Worm (Caenorhabditis elegans): ENCODE data around the gene F09G8.5.

DNA sequence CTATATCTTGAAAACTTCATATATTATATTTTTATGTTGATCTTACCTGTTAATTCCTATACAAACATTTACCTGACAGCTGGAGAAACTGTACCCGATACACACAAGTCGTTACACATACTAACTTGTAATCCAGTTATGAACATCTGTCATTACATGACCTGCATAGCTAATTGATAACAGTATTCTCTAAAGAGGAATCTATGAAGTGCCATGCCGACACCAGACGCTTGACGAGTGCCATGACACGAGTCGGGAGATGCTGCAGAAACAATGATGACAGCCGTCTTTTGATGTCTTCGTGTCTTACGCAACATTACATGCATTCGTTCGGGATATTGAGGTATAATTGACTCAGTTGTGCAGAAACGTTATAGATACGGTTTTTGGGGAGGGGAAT, 34.7 kb upstream of the F09G8.5 start:
- TF ChIP-seq snpc-4 (tag; optimal IDR thresholded peaks at IDR 0.05) (no peak), nhr-28 (tag; optimal IDR thresholded peaks at IDR 0.05) (no peak), unc-62 (GFP tag; optimal IDR thresholded peaks at IDR 0.05) (no peak), nhr-76 (tag; optimal IDR thresholded peaks at IDR 0.05) (no peak)
